Worm (Caenorhabditis elegans): ENCODE measurements around the gene F52G2.3.

- TF ChIP-seq tbx-11 (GFP tag; IDR thresholded peaks at IDR 0.05) (no peak), ama-1 (optimal IDR thresholded peaks at IDR 0.05) (no peak)
Observed at ce11 chrIV:13505662-13506061, 42.4 kb downstream of the F52G2.3 start, which contains the start of gene nlp-17.
